Worm (Caenorhabditis elegans): ENCODE measurements around the gene irk-1.

irk-1 gene

ce11 chrX:6804857-6805256 is 26.9 kb upstream of the irk-1 start (continued):
- TF ChIP-seq pha-4 (GFP tag; IDR thresholded peaks at IDR 0.05) = peak; percentile 23; the same call in 1 of the 2 replicates
- TF ChIP-seq pha-4 (tag; optimal IDR thresholded peaks at IDR 0.05) = no peak
- TF ChIP-seq set-16 (GFP tag; IDR thresholded peaks at IDR 0.05) = no peak
- TF ChIP-seq ceh-20 (GFP tag; IDR thresholded peaks at IDR 0.05) = no peak
- TF ChIP-seq gei-8 (GFP tag; optimal IDR thresholded peaks at IDR 0.05) = no peak
- no peak for TF ChIP-seq lim-7 (GFP tag; IDR thresholded peaks at IDR 0.05)
- no peak for TF ChIP-seq unc-62 (GFP tag; optimal IDR thresholded peaks at IDR 0.05 in 1 of 2)
- TF ChIP-seq unc-62 (tag; optimal IDR thresholded peaks at IDR 0.05) = no peak
- no peak for TF ChIP-seq Y105C5A.15 (GFP tag; IDR thresholded peaks at IDR 0.05)
- no peak for TF ChIP-seq ztf-7 (tag; optimal IDR thresholded peaks at IDR 0.05)
- TF ChIP-seq zfp-3 (GFP tag; conservative IDR thresholded peaks at IDR 0.05) = no peak
- peak; percentile 16 for TF ChIP-seq lin-13 (GFP tag; optimal IDR thresholded peaks at IDR 0.05)
- TF ChIP-seq lin-38 (GFP tag; IDR thresholded peaks at IDR 0.05) = no peak; the same call in 1 of the 2 replicates
- no peak for TF ChIP-seq spr-1 (tag; optimal IDR thresholded peaks at IDR 0.05)
- no peak for TF ChIP-seq mdt-29 (GFP tag; IDR thresholded peaks at IDR 0.05)
- TF ChIP-seq cey-2 (tag; optimal IDR thresholded peaks at IDR 0.05; ENCODE audit: borderline replicate concordance, insufficient read depth) = no peak
- TF ChIP-seq mep-1 (tag; optimal IDR thresholded peaks at IDR 0.05) = peak; percentile 68
- TF ChIP-seq nhr-41 (GFP tag; IDR thresholded peaks at IDR 0.05) = no peak
- TF ChIP-seq tra-1 (GFP tag; IDR thresholded peaks at IDR 0.05) = no peak
- no peak for TF ChIP-seq ceh-62 (tag; optimal IDR thresholded peaks at IDR 0.05)
- TF ChIP-seq mxl-3 (GFP tag; optimal IDR thresholded peaks at IDR 0.05) = no peak
- no peak for TF ChIP-seq mxl-2 (GFP tag; conservative IDR thresholded peaks at IDR 0.05)
- no peak for TF ChIP-seq T20F7.1 (GFP tag; optimal IDR thresholded peaks at IDR 0.05)
- TF ChIP-seq F49E8.2 (tag; optimal IDR thresholded peaks at IDR 0.05; ENCODE audit: borderline replicate concordance) = no peak
- TF ChIP-seq daf-8 (GFP tag; IDR thresholded peaks at IDR 0.05) = no peak
- no peak for TF ChIP-seq ceh-28 (tag; optimal IDR thresholded peaks at IDR 0.05)
- no peak for TF ChIP-seq D1046.2 (GFP tag; IDR thresholded peaks at IDR 0.05)
- TF ChIP-seq ceh-82 (tag; optimal IDR thresholded peaks at IDR 0.05) = no peak
- peak; percentile 56 for TF ChIP-seq hmg-1.1 (GFP tag; IDR thresholded peaks at IDR 0.05)
- TF ChIP-seq daf-19 (GFP tag; conservative IDR thresholded peaks at IDR 0.05) = no peak
- no peak for TF ChIP-seq F44E2.7 (GFP tag; IDR thresholded peaks at IDR 0.05)
- TF ChIP-seq madf-5 (GFP tag; IDR thresholded peaks at IDR 0.05) = no peak
- TF ChIP-seq R02D3.7 (tag; optimal IDR thresholded peaks at IDR 0.05) = no peak
- TF ChIP-seq aly-2 (tag; optimal IDR thresholded peaks at IDR 0.05) = no peak
- no peak for TF ChIP-seq fos-1 (tag; optimal IDR thresholded peaks at IDR 0.05)
- TF ChIP-seq ceh-32 (tag; optimal IDR thresholded peaks at IDR 0.05; ENCODE audit: poor library complexity) = no peak
- no peak for TF ChIP-seq zip-2 (tag; optimal IDR thresholded peaks at IDR 0.05)
- no peak for TF ChIP-seq spr-3 (GFP tag; optimal IDR thresholded peaks at IDR 0.05)
- TF ChIP-seq saeg-2 (GFP tag; IDR thresholded peaks at IDR 0.05) = no peak
- peak; percentile 27 for TF ChIP-seq nhr-6 (tag; optimal IDR thresholded peaks at IDR 0.05)
- TF ChIP-seq T26A8.4 (GFP tag; IDR thresholded peaks at IDR 0.05) = no peak
- no peak for TF ChIP-seq ceh-44 (GFP tag; IDR thresholded peaks at IDR 0.05)
- peak; percentile 47 for TF ChIP-seq mes-2 (tag; optimal IDR thresholded peaks at IDR 0.05; ENCODE audit: poor library complexity, severe bottlenecking)
- TF ChIP-seq hif-1 (tag; optimal IDR thresholded peaks at IDR 0.05) = peak in 1 of 2 experiments; percentile 39
- no peak for TF ChIP-seq fkh-10 (GFP tag; optimal IDR thresholded peaks at IDR 0.05)
- no peak for TF ChIP-seq lin-39 (tag; optimal IDR thresholded peaks at IDR 0.05)
- TF ChIP-seq Y5F2A.4 (GFP tag; optimal IDR thresholded peaks at IDR 0.05) = no peak
- no peak for TF ChIP-seq rbr-2 (tag; optimal IDR thresholded peaks at IDR 0.05)
- TF ChIP-seq nhr-42 (GFP tag; IDR thresholded peaks at IDR 0.05) = no peak
- TF ChIP-seq daf-16 (GFP tag; optimal IDR thresholded peaks at IDR 0.05) = no peak
- peak; percentile 87 for TF ChIP-seq daf-16 (tag; optimal IDR thresholded peaks at IDR 0.05)
- peak; percentile 84 for TF ChIP-seq dpl-1 (GFP tag; optimal IDR thresholded peaks at IDR 0.05)

Data from whole organism, L4 larva.